Worm (Caenorhabditis elegans) whole organism, young adult: ENCODE measurements around the gene thoc-7.

Experiments
- D2030.7 ChIP-seq: fragments of 200-800 bp; sonication (Bioruptor generic); IDR thresholded peaks from 2 replicates; pipeline ENCODE4 v1.3.6; 2022; ENCODE audit warnings: missing genetic modification reagents, missing genetic modification characterization, missing compliant biosample characterization
- F10E7.11 ChIP-seq: sonication (generic microtip); optimal IDR thresholded peaks from 2 replicates; lab custom pipeline; 2017; ENCODE audit warnings: mild to moderate bottlenecking, missing genetic modification characterization, moderate library complexity, missing compliant biosample characterization
- F52B5.7 ChIP-seq: sonication (generic microtip); optimal IDR thresholded peaks from 2 replicates; lab custom pipeline; 2016; ENCODE audit warnings: mild to moderate bottlenecking, missing genetic modification characterization, missing compliant biosample characterization
- F57A8.1 ChIP-seq: fragments of 200-800 bp; sonication (Bioruptor generic); optimal IDR thresholded peaks from 2 replicates; lab custom pipeline; 2018; ENCODE audit warnings: mild to moderate bottlenecking, missing genetic modification characterization, moderate library complexity, missing compliant biosample characterization
- F57C9.4 ChIP-seq: sonication (generic microtip); optimal IDR thresholded peaks from 2 replicates; lab custom pipeline; 2017; ENCODE audit warnings: mild to moderate bottlenecking, missing genetic modification characterization, missing compliant biosample characterization
- T07F8.4 ChIP-seq: sonication (generic microtip); optimal IDR thresholded peaks from 2 replicates; lab custom pipeline; 2016; ENCODE audit warnings: mild to moderate bottlenecking, missing genetic modification characterization, moderate library complexity, missing compliant biosample characterization
- ZK185.1 ChIP-seq: sonication (generic microtip); optimal IDR thresholded peaks from 2 replicates; lab custom pipeline; 2016; ENCODE audit warnings: mild to moderate bottlenecking, missing genetic modification characterization, missing compliant biosample characterization; ENCODE audit not compliant: poor library complexity, severe bottlenecking
- akir-1 ChIP-seq: fragments of 200-800 bp; sonication (Bioruptor generic); optimal IDR thresholded peaks from 2 replicates; lab custom pipeline; 2018; ENCODE audit warnings: mild to moderate bottlenecking, missing genetic modification characterization, moderate library complexity, missing compliant biosample characterization
- aptf-3 ChIP-seq: fragments of 200-800 bp; sonication (Bioruptor generic); IDR thresholded peaks from 2 replicates; pipeline ENCODE4 v1.3.6; 2022; ENCODE audit warnings: missing genetic modification characterization, missing compliant biosample characterization
- athp-1 ChIP-seq: sonication (generic microtip); optimal IDR thresholded peaks from 2 replicates; lab custom pipeline; 2017; ENCODE audit warnings: mild to moderate bottlenecking, missing genetic modification characterization, missing compliant biosample characterization
- attf-3 ChIP-seq: fragments of 200-800 bp; sonication (Bioruptor generic); conservative IDR thresholded peaks from 2 replicates; pipeline ENCODE4 v1.3.6; 2022; ENCODE audit warnings: missing genetic modification reagents, missing genetic modification characterization, missing compliant biosample characterization
- attf-6 ChIP-seq: fragments of 200-800 bp; sonication (Bioruptor generic); IDR thresholded peaks from 2 replicates; pipeline ENCODE4 v1.3.6; 2022; ENCODE audit warnings: missing genetic modification reagents, missing genetic modification characterization, missing compliant biosample characterization
- cebp-2 ChIP-seq: fragments of 200-800 bp; sonication (Bioruptor generic); IDR thresholded peaks from 2 replicates; pipeline ENCODE4 v1.3.6; 2022; ENCODE audit warnings: missing genetic modification characterization, missing compliant biosample characterization
- ceh-40 ChIP-seq: fragments of 200-800 bp; sonication (Bioruptor generic); IDR thresholded peaks from 2 replicates; pipeline ENCODE4 v1.3.6; 2022; ENCODE audit warnings: missing genetic modification characterization, missing compliant biosample characterization
- efl-1 ChIP-seq: fragments of 150-350 bp; optimal IDR thresholded peaks from 2 replicates; lab custom pipeline; 2014; ENCODE audit warnings: missing biosample characterization, missing genetic modification reagents, missing genetic modification characterization
- egl-44 ChIP-seq: fragments of 200-800 bp; sonication (Bioruptor generic); IDR thresholded peaks from 2 replicates; pipeline ENCODE4 v1.3.6; 2022; ENCODE audit warnings: missing genetic modification reagents, missing genetic modification characterization, missing compliant biosample characterization
- fkh-3 ChIP-seq: sonication (generic microtip); optimal IDR thresholded peaks from 2 replicates; lab custom pipeline; 2016; ENCODE audit warnings: mild to moderate bottlenecking, missing genetic modification characterization, missing compliant biosample characterization
- let-526 ChIP-seq: fragments of 200-800 bp; sonication (Bioruptor generic); IDR thresholded peaks from 2 replicates; pipeline ENCODE4 v1.3.6; 2022; ENCODE audit warnings: missing genetic modification reagents, missing genetic modification characterization, missing compliant biosample characterization
- lir-1 ChIP-seq: fragments of 200-800 bp; sonication (Bioruptor generic); conservative IDR thresholded peaks from 2 replicates; pipeline ENCODE4 v1.3.6; 2022; ENCODE audit warnings: missing genetic modification reagents, missing genetic modification characterization, missing compliant biosample characterization
- lsl-1 ChIP-seq: fragments of 200-800 bp; sonication (Bioruptor generic); optimal IDR thresholded peaks from 2 replicates; lab custom pipeline; 2018; ENCODE audit warnings: mild to moderate bottlenecking, missing genetic modification characterization, moderate library complexity, missing compliant biosample characterization
- lsy-27 ChIP-seq: sonication (generic microtip); optimal IDR thresholded peaks from 2 replicates; lab custom pipeline; 2017; ENCODE audit warnings: missing genetic modification characterization, mild to moderate bottlenecking, missing compliant biosample characterization, antibody characterized with exemption, missing genotype, borderline replicate concordance; ENCODE audit not compliant: insufficient read depth
- madf-6 ChIP-seq: fragments of 200-800 bp; sonication (Bioruptor generic); IDR thresholded peaks from 2 replicates; pipeline ENCODE4 v1.3.6; 2022; ENCODE audit warnings: missing genetic modification reagents, missing genetic modification characterization, missing compliant biosample characterization
- nhr-27 ChIP-seq: fragments of 200-800 bp; sonication (Bioruptor generic); optimal IDR thresholded peaks from 2 replicates; lab custom pipeline; 2018; ENCODE audit warnings: mild to moderate bottlenecking, missing genetic modification characterization, moderate library complexity, missing compliant biosample characterization
- nhr-90 ChIP-seq: sonication (generic microtip); optimal IDR thresholded peaks from 2 replicates; lab custom pipeline; 2016; ENCODE audit warnings: missing genotype, mild to moderate bottlenecking, missing genetic modification characterization, missing compliant biosample characterization
- pha-4 ChIP-seq: fragments of 150-350 bp; sonication (generic microtip); optimal IDR thresholded peaks from 2 replicates; lab custom pipeline; 2014; ENCODE audit warnings: missing biosample characterization, missing genetic modification reagents, missing genetic modification characterization
- rcor-1 ChIP-seq: fragments of 200-800 bp; sonication (Bioruptor generic); IDR thresholded peaks from 2 replicates; pipeline ENCODE4 v1.3.6; 2022; ENCODE audit warnings: missing genetic modification reagents, missing genetic modification characterization, missing compliant biosample characterization
- rec-8 ChIP-seq, 2 experiments: sonication (generic microtip); optimal IDR thresholded peaks; 2 replicates each; lab custom pipeline; 2016; ENCODE audit warnings: mild to moderate bottlenecking in 2 of 2, missing genetic modification characterization in 2 of 2, missing genetic modification reagents in 2 of 2, missing genotype in 2 of 2, missing biosample characterization in 1 of 2, missing compliant biosample characterization in 1 of 2, moderate library complexity in 1 of 2
- repo-1 ChIP-seq: sonication (generic microtip); optimal IDR thresholded peaks from 2 replicates; lab custom pipeline; 2017; ENCODE audit warnings: mild to moderate bottlenecking, missing genetic modification characterization, missing compliant biosample characterization
- rpc-1 ChIP-seq, 2 experiments: fragments of 150-350 bp in 1 of 2; sonication (generic microtip) in 1 of 2; optimal IDR thresholded peaks; 2 replicates each; lab custom pipeline; 2014 to 2018; ENCODE audit warnings: missing biosample characterization in 1 of 2, missing genetic modification characterization in 1 of 2, missing genetic modification reagents in 1 of 2, missing genotype in 1 of 2
- snpc-1.1 ChIP-seq: sonication (generic microtip); optimal IDR thresholded peaks from 2 replicates; lab custom pipeline; 2017; ENCODE audit warnings: missing genetic modification characterization, mild to moderate bottlenecking, missing compliant biosample characterization, antibody characterized with exemption, moderate library complexity, missing genotype, missing genetic modification reagents; ENCODE audit not compliant: insufficient read depth
- snpc-4 ChIP-seq, 5 experiments: fragments of 150-350 bp in 1 of 5; sonication (generic microtip) in 4 of 5; optimal IDR thresholded peaks; 2 replicates each; lab custom pipeline; 2014 to 2018; ENCODE audit warnings: missing genetic modification characterization in 5 of 5, missing biosample characterization in 3 of 5, antibody characterized with exemption in 2 of 5, mild to moderate bottlenecking in 2 of 5, missing compliant biosample characterization in 2 of 5, missing genotype in 2 of 5, moderate library complexity in 2 of 5, missing genetic modification reagents in 1 of 5
- tbp1 ChIP-seq: fragments of 200-800 bp; sonication (Bioruptor generic); optimal IDR thresholded peaks from 2 replicates; lab custom pipeline; 2018; ENCODE audit warnings: mild to moderate bottlenecking, missing genetic modification characterization, missing compliant biosample characterization
- xnd-1 ChIP-seq: sonication (generic microtip); optimal IDR thresholded peaks from 2 replicates; lab custom pipeline; 2016; ENCODE audit warnings: missing genotype, missing genetic modification reagents, missing genetic modification characterization, missing compliant biosample characterization
- zfh-2 ChIP-seq: fragments of 200-800 bp; sonication (Bioruptor generic); conservative IDR thresholded peaks from 2 replicates; pipeline ENCODE4 v1.3.6; 2022; ENCODE audit warnings: missing genetic modification reagents, missing genetic modification characterization, missing compliant biosample characterization
- zim-3 ChIP-seq: sonication (generic microtip); optimal IDR thresholded peaks from 2 replicates; lab custom pipeline; 2017; ENCODE audit warnings: mild to moderate bottlenecking, missing genetic modification characterization, moderate library complexity, missing compliant biosample characterization
- ztf-18 ChIP-seq: sonication (generic microtip); optimal IDR thresholded peaks from 2 replicates; lab custom pipeline; 2016; ENCODE audit warnings: missing genotype, mild to moderate bottlenecking, missing genetic modification characterization, missing compliant biosample characterization
- ztf-26 ChIP-seq: sonication (generic microtip); optimal IDR thresholded peaks from 2 replicates; lab custom pipeline; 2017; ENCODE audit warnings: missing genetic modification characterization, missing compliant biosample characterization
- ztf-6 ChIP-seq: fragments of 200-800 bp; sonication (Bioruptor generic); IDR thresholded peaks from 2 replicates; pipeline ENCODE4 v1.3.6; 2022; ENCODE audit warnings: missing genetic modification reagents, missing genetic modification characterization, missing compliant biosample characterization

Gene thoc-7

DNA sequence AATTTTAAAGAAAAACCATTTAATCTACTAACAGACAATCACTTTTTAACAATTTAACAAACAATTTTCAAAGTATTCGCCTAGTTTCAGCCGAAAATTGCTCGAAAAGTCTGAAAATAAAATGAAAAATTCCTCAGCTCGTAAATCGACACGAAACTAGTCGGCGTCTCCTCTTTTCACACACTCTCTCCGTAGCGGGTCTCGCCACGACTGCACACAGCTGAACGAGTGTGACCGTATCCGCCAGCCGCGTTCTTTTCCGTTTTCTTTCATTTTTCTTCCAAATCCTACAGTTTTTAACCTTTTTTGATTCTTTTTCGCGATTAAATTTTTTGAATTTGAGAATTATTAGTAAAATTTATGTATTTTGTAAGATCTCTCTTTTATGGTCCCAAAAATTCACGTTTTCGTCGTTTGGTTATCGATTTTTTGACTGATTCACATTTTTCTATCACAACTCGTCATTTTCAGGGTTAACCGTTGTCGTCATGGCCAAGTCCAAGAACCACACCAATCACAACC, 719 bp upstream of the thoc-7 start, which contains the start of gene rpl-29 (continued):
- TF ChIP-seq zfh-2 (peak; percentile 66; the same call in 1 of the 2 replicates), repo-1 (tag; lab: Kevin White, UChicago) (peak; percentile 50), attf-3 (GFP tag; lab: Robert Waterston, UW) (peak; percentile 64), nhr-27 (tag; lab: Kevin White, UChicago) (no peak), rcor-1 (GFP tag; lab: Robert Waterston, UW) (peak; percentile 62), ztf-6 (GFP tag; lab: Robert Waterston, UW) (no peak), ztf-18 (tag; lab: Kevin White, UChicago) (no peak), rec-8 (tag; optimal IDR thresholded peaks at IDR 0.05; lab: Kevin White, UChicago) (no peak), ztf-26 (tag; lab: Kevin White, UChicago) (no peak), T07F8.4 (tag; lab: Kevin White, UChicago) (no peak), zim-3 (tag; lab: Kevin White, UChicago) (no peak), madf-6 (GFP tag; lab: Robert Waterston, UW) (peak; percentile 94), snpc-1.1 (peak; percentile 67), cebp-2 (0 out of 2 replicates have a peak, but pooled peaks have one; percentile 56), D2030.7 (GFP tag; lab: Robert Waterston, UW) (peak; percentile 83), akir-1 (GFP tag; lab: Kevin White, UChicago) (no peak), pha-4 (tag; lab: Kevin White, UChicago) (peak; percentile 81), egl-44 (GFP tag; lab: Robert Waterston, UW) (no peak), ceh-40 (GFP tag; lab: Robert Waterston, UW) (no peak), aptf-3 (GFP tag; lab: Robert Waterston, UW) (no peak), fkh-3 (tag; lab: Kevin White, UChicago) (no peak), F10E7.11 (tag; lab: Kevin White, UChicago) (no peak), xnd-1 (tag; lab: Kevin White, UChicago) (peak; percentile 79), let-526 (GFP tag; lab: Robert Waterston, UW) (no peak), F57C9.4 (tag; lab: Kevin White, UChicago) (no peak), F52B5.7 (tag; lab: Kevin White, UChicago) (no peak), tbp1 (GFP tag; lab: Kevin White, UChicago) (peak; percentile 77), athp-1 (tag; lab: Kevin White, UChicago) (peak; percentile 43), nhr-90 (tag; lab: Kevin White, UChicago) (no peak), lir-1 (GFP tag; lab: Robert Waterston, UW) (peak; percentile 48; the same call in 1 of the 2 replicates), ZK185.1 (peak; percentile 88)

DNA sequence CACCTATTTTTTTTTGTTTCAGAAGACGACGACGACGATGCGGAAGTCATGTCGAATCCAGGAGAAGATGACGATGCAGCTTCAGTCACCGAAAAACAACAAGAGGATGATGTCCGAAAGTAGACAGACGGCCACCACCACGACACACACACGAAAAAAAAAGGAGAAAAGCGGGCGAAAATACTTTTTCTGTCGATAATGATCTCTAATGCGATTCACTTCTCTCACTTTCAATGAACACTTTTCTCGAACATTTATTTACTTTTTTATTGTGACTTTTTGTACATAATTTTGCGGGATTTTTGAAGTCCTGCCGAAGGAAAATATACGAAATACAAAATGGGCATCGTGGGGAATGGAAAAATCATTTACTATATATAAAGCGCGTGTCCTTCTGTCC, 1.4 kb downstream of the thoc-7 start:
- TF ChIP-seq rpc-1 (optimal IDR thresholded peaks at IDR 0.05; lab: Kevin White, UChicago) (no peak), rpc-1 (tag; optimal IDR thresholded peaks at IDR 0.05; lab: Kevin White, UChicago) (no peak), F57A8.1 (GFP tag; lab: Kevin White, UChicago) (no peak), lsy-27 (no peak), efl-1 (GFP tag; lab: Kevin White, UChicago) (no peak), attf-6 (GFP tag; lab: Robert Waterston, UW) (peak; percentile 69), lsl-1 (GFP tag; lab: Kevin White, UChicago) (no peak), snpc-4 (GFP tag; optimal IDR thresholded peaks at IDR 0.05; lab: Kevin White, UChicago) (no peak), snpc-4 (tag; optimal IDR thresholded peaks at IDR 0.05; lab: Kevin White, UChicago) (peak in 1 of 4 experiments; percentile 50)
- TF ChIP-seq, all 124 proteins: peak for 2
